Fruit fly (Drosophila melanogaster): ENCODE results near the gene CG14551.

Gene CG14551

DNA sequence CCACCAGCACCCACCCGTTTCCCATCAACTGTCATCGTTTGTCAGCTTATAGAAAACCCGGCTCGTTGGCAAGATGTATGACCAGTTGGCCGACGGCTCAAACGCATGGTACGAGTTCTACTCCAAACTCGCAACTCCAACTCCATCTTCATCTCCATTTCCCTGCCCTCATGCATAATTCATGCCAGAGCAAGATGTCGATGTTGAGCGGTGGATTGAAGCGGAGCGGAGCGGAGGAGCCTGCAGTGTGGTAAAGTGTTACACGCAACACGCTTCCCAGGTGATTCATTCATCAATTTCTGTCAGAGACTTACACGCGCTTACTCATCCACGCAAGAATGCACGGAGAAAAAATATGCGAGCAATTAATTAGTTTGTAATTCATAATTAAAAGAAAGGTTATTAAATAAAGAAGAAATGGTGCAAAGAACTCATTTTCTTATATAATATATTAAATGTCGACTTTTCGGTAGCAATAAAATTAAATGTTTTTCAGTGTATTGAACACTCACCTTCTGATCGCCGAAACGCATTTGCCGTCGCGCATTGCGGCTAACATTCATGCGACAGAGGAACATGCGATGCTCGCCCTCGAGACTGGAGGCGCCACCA is 18.7 kb upstream of the CG14551 start (continued):
- no peak for TF ChIP-seq CG8359 (GFP tag; optimal IDR thresholded peaks at IDR 0.05; ENCODE audit: borderline replicate concordance)
- no peak for TF ChIP-seq salm (tag; optimal IDR thresholded peaks at IDR 0.05)
- TF ChIP-seq Sox102F (GFP tag; optimal IDR thresholded peaks at IDR 0.05): peak; percentile 73
- no peak for TF ChIP-seq CG7271 (tag; optimal IDR thresholded peaks at IDR 0.05)
- no peak for TF ChIP-seq bbx (GFP tag; IDR thresholded peaks at IDR 0.05; ENCODE audit: partially characterized antibody)
- peak; percentile 70 for TF ChIP-seq CG14710 (tag; optimal IDR thresholded peaks at IDR 0.05)
- TF ChIP-seq sna (GFP tag; IDR thresholded peaks at IDR 0.05; ENCODE audit: partially characterized antibody): no peak
- TF ChIP-seq run (tag; optimal IDR thresholded peaks at IDR 0.05): no peak
- TF ChIP-seq tx (GFP tag; optimal IDR thresholded peaks at IDR 0.05): no peak
- TF ChIP-seq CG1602 (GFP tag; optimal IDR thresholded peaks at IDR 0.05): peak; percentile 32
- peak; percentile 53 for TF ChIP-seq ATbp (GFP tag; optimal IDR thresholded peaks at IDR 0.05)
- TF ChIP-seq Bgb (GFP tag; IDR thresholded peaks at IDR 0.05; ENCODE audit: partially characterized antibody): no peak
- no peak for TF ChIP-seq jing (GFP tag; optimal IDR thresholded peaks at IDR 0.05)
- TF ChIP-seq kni (GFP tag; optimal IDR thresholded peaks at IDR 0.05): peak; percentile 27
- peak; percentile 56 for TF ChIP-seq trem (tag; optimal IDR thresholded peaks at IDR 0.05)
- peak; percentile 54 for TF ChIP-seq CG10366 (GFP tag; IDR thresholded peaks at IDR 0.05)
- peak; percentile 30; the same call in 1 of the 2 replicates for TF ChIP-seq E2f1 (GFP tag; IDR thresholded peaks at IDR 0.05)
- TF ChIP-seq zen2 (GFP tag; IDR thresholded peaks at IDR 0.05; ENCODE audit: partially characterized antibody): no peak
- peak; percentile 73 for TF ChIP-seq phol (tag; optimal IDR thresholded peaks at IDR 0.05)
- no peak for TF ChIP-seq CG32532 (GFP tag; IDR thresholded peaks at IDR 0.05)
- TF ChIP-seq CHES-1-like (GFP tag; optimal IDR thresholded peaks at IDR 0.05): no peak
- no peak for TF ChIP-seq NC2α (GFP tag; optimal IDR thresholded peaks at IDR 0.05)
- TF ChIP-seq CG11695 (GFP tag; IDR thresholded peaks at IDR 0.05): peak; percentile 54; the same call in 1 of the 3 replicates
- peak; percentile 42 for TF ChIP-seq CG15696 (tag; optimal IDR thresholded peaks at IDR 0.05)
- no peak for TF ChIP-seq CG5953 (GFP tag; IDR thresholded peaks at IDR 0.05)
- TF ChIP-seq Drgx (GFP tag; IDR thresholded peaks at IDR 0.05): 0 out of 2 replicates have a peak, but pooled peaks have one; percentile 38
- peak; percentile 22; the same call in 1 of the 2 replicates for TF ChIP-seq CG3847 (GFP tag; IDR thresholded peaks at IDR 0.05)
- TF ChIP-seq CG14965 (GFP tag; optimal IDR thresholded peaks at IDR 0.05; ENCODE audit: borderline replicate concordance): no peak
- TF ChIP-seq CG8944 (GFP tag; optimal IDR thresholded peaks at IDR 0.05): no peak
- TF ChIP-seq CG7963 (GFP tag; IDR thresholded peaks at IDR 0.05; ENCODE audit: partially characterized antibody): no peak
- TF ChIP-seq peb (GFP tag; IDR thresholded peaks at IDR 0.05): peak; percentile 64; the same call in 1 of the 2 replicates
- no peak for TF ChIP-seq ase (GFP tag; IDR thresholded peaks at IDR 0.05)
- TF ChIP-seq CG17829 (tag; optimal IDR thresholded peaks at IDR 0.05): peak; percentile 74
- TF ChIP-seq NK7.1 (GFP tag; optimal IDR thresholded peaks at IDR 0.05): no peak
- TF ChIP-seq Fer3 (tag; optimal IDR thresholded peaks at IDR 0.05): peak; percentile 35
- TF ChIP-seq CG18599 (GFP tag; optimal IDR thresholded peaks at IDR 0.05): peak; percentile 24
- TF ChIP-seq Abd-B (GFP tag; optimal IDR thresholded peaks at IDR 0.05): peak; percentile 24
- TF ChIP-seq sisA (GFP tag; IDR thresholded peaks at IDR 0.05): peak; percentile 47; the same call in 1 of the 2 replicates
- no peak for TF ChIP-seq CG6272 (GFP tag; IDR thresholded peaks at IDR 0.05)
- TF ChIP-seq YL-1 (GFP tag; optimal IDR thresholded peaks at IDR 0.05): no peak
- TF ChIP-seq hth (optimal IDR thresholded peaks at IDR 0.05): no peak
- no peak for TF ChIP-seq jigr1 (GFP tag; IDR thresholded peaks at IDR 0.05)
- peak; percentile 3 for TF ChIP-seq Six4 (GFP tag; optimal IDR thresholded peaks at IDR 0.05)
- no peak for TF ChIP-seq CG10543 (GFP tag; optimal IDR thresholded peaks at IDR 0.05)
- TF ChIP-seq gsb-n (tag; optimal IDR thresholded peaks at IDR 0.05): peak; percentile 66
- TF ChIP-seq chn (GFP tag; optimal IDR thresholded peaks at IDR 0.05): peak; percentile 0

Data from whole organism, embryonic.